Fruit fly (Drosophila melanogaster) whole organism, embryonic: ENCODE measurements around the gene Spn28Dc.

Experiments used
- ATbp ChIP-seq: fragments of 200-800 bp; sonication (Bioruptor generic); optimal IDR thresholded peaks from 2 replicates; lab custom pipeline; 2017; ENCODE audit warnings: missing biosample characterization, mild to moderate bottlenecking, missing genetic modification characterization, missing genetic modification reagents
- Atf-2 ChIP-seq: fragments of 200-800 bp; sonication (Bioruptor generic); optimal IDR thresholded peaks from 2 replicates; lab custom pipeline; 2016; ENCODE audit warnings: missing biosample characterization, missing genetic modification characterization
- Bgb ChIP-seq: fragments of 200-800 bp; sonication (Bioruptor generic); IDR thresholded peaks from 2 replicates; pipeline ENCODE4 v1.3.6; 2022; ENCODE audit warnings: missing biosample characterization, missing genetic modification characterization; ENCODE audit not compliant: partially characterized antibody
- Bteb2 ChIP-seq: fragments of 200-800 bp; sonication (Bioruptor generic); optimal IDR thresholded peaks from 2 replicates; lab custom pipeline; 2016; ENCODE audit warnings: missing biosample characterization, missing genetic modification characterization
- C15 ChIP-seq: fragments of 200-800 bp; sonication (Bioruptor generic); IDR thresholded peaks from 3 replicates; pipeline ENCODE4 v1.3.6; 2022; ENCODE audit warnings: missing biosample characterization, missing genetic modification characterization
- CG12299 ChIP-seq: fragments of 200-800 bp; sonication (Bioruptor generic); optimal IDR thresholded peaks from 2 replicates; lab custom pipeline; 2018; ENCODE audit warnings: missing biosample characterization, mild to moderate bottlenecking, missing genetic modification characterization
- CG1233 ChIP-seq: fragments of 200-800 bp; sonication (Bioruptor generic); optimal IDR thresholded peaks from 4 replicates; lab custom pipeline; 2018; ENCODE audit warnings: missing biosample characterization, mild to moderate bottlenecking, missing genetic modification characterization
- CG12942 ChIP-seq: fragments of 200-800 bp; sonication (Bioruptor generic); optimal IDR thresholded peaks from 3 replicates; lab custom pipeline; 2016; ENCODE audit warnings: missing biosample characterization, missing genetic modification characterization
- CG13894 ChIP-seq: fragments of 200-800 bp; sonication (Bioruptor generic); optimal IDR thresholded peaks from 3 replicates; lab custom pipeline; 2018; ENCODE audit warnings: missing biosample characterization, mild to moderate bottlenecking, missing genetic modification characterization, moderate library complexity
- CG15269 ChIP-seq: fragments of 200-800 bp; sonication (Bioruptor generic); optimal IDR thresholded peaks from 2 replicates; lab custom pipeline; 2018; ENCODE audit warnings: missing biosample characterization, mild to moderate bottlenecking, missing genetic modification characterization, moderate library complexity
- CG1529 ChIP-seq: fragments of 200-800 bp; sonication (Bioruptor generic); optimal IDR thresholded peaks from 3 replicates; lab custom pipeline; 2018; ENCODE audit warnings: missing biosample characterization, missing genetic modification characterization
- CG17912 ChIP-seq: fragments of 200-800 bp; sonication (Bioruptor generic); optimal IDR thresholded peaks from 2 replicates; lab custom pipeline; 2018; ENCODE audit warnings: missing biosample characterization, mild to moderate bottlenecking, missing genetic modification characterization
- CG18262 ChIP-seq: fragments of 200-800 bp; optimal IDR thresholded peaks from 3 replicates; lab custom pipeline; 2019; ENCODE audit warnings: missing biosample characterization, mild to moderate bottlenecking, missing genetic modification characterization, moderate library complexity
- CG2889 ChIP-seq: fragments of 200-800 bp; sonication (Bioruptor generic); IDR thresholded peaks from 3 replicates; pipeline ENCODE4 v1.3.6; 2022; ENCODE audit warnings: missing biosample characterization, missing genetic modification characterization
- CG30020 ChIP-seq: fragments of 200-800 bp; optimal IDR thresholded peaks from 2 replicates; lab custom pipeline; 2019; ENCODE audit warnings: missing biosample characterization, mild to moderate bottlenecking, missing genetic modification characterization, moderate library complexity
- CG31365 ChIP-seq: fragments of 200-800 bp; sonication (Bioruptor generic); optimal IDR thresholded peaks from 2 replicates; lab custom pipeline; 2018; ENCODE audit warnings: missing biosample characterization, mild to moderate bottlenecking, missing genetic modification characterization
- CG8924 ChIP-seq: fragments of 200-800 bp; optimal IDR thresholded peaks from 3 replicates; lab custom pipeline; 2019; ENCODE audit warnings: missing biosample characterization, mild to moderate bottlenecking, missing genetic modification characterization, moderate library complexity
- CG9797 ChIP-seq: fragments of 200-800 bp; sonication (Bioruptor generic); optimal IDR thresholded peaks from 3 replicates; lab custom pipeline; 2018; ENCODE audit warnings: missing biosample characterization, mild to moderate bottlenecking, missing genetic modification characterization
- D ChIP-seq, 2 experiments: fragments of 200-800 bp in 1 of 2; fragments of >200 bp in 1 of 2; sonication (Bioruptor generic) in 1 of 2; optimal IDR thresholded peaks; 2 replicates in 1 of 2; 3 replicates in 1 of 2; lab custom pipeline; 2017; ENCODE audit warnings: mild to moderate bottlenecking in 1 of 2, missing biosample characterization in 1 of 2, missing genetic modification characterization in 1 of 2, missing genetic modification reagents in 1 of 2
- Doc2 ChIP-seq: fragments of 200-800 bp; sonication (Bioruptor generic); IDR thresholded peaks from 2 replicates; pipeline ENCODE4 v1.3.6; 2022; ENCODE audit warnings: missing biosample characterization, missing genetic modification characterization
- HLH54F ChIP-seq: fragments of 200-800 bp; sonication (Bioruptor generic); optimal IDR thresholded peaks from 3 replicates; lab custom pipeline; 2016; ENCODE audit warnings: missing biosample characterization, missing genetic modification characterization
- HmgD ChIP-seq: fragments of 200-800 bp; sonication (Bioruptor generic); optimal IDR thresholded peaks from 3 replicates; lab custom pipeline; 2016; ENCODE audit warnings: missing biosample characterization, missing genetic modification characterization
- Hmr ChIP-seq: fragments of 200-800 bp; sonication (Bioruptor generic); optimal IDR thresholded peaks from 3 replicates; lab custom pipeline; 2017; ENCODE audit warnings: mild to moderate bottlenecking, missing biosample characterization, missing genetic modification reagents, missing genetic modification characterization
- Jarid2 ChIP-seq: fragments of 200-800 bp; sonication (Bioruptor generic); optimal IDR thresholded peaks from 3 replicates; lab custom pipeline; 2017; ENCODE audit warnings: mild to moderate bottlenecking, missing biosample characterization, missing genetic modification reagents, missing genetic modification characterization
- MESR4 ChIP-seq: fragments of 200-800 bp; sonication (Bioruptor generic); optimal IDR thresholded peaks from 2 replicates; lab custom pipeline; 2018; ENCODE audit warnings: missing biosample characterization, mild to moderate bottlenecking, missing genetic modification characterization, moderate library complexity
- Mes4 ChIP-seq: fragments of 200-800 bp; sonication (Bioruptor generic); optimal IDR thresholded peaks from 2 replicates; lab custom pipeline; 2016; ENCODE audit warnings: missing biosample characterization, missing genetic modification characterization
- Oaz ChIP-seq: fragments of 200-800 bp; sonication (Bioruptor generic); IDR thresholded peaks from 2 replicates; pipeline ENCODE4 v1.3.6; 2022; ENCODE audit warnings: missing biosample characterization, missing genetic modification characterization
- Pdp1 ChIP-seq, 2 experiments: fragments of 200-800 bp; sonication (Bioruptor generic); optimal IDR thresholded peaks; 3 replicates each; lab custom pipeline; 2016; ENCODE audit warnings: missing biosample characterization in 2 of 2, missing genetic modification characterization in 2 of 2, mild to moderate bottlenecking in 1 of 2, moderate library complexity in 1 of 2
- Rx ChIP-seq: fragments of 200-800 bp; sonication (Bioruptor generic); IDR thresholded peaks from 2 replicates; pipeline ENCODE4 v1.3.6; 2022; ENCODE audit warnings: missing biosample characterization, missing genetic modification characterization
- Sry-δ ChIP-seq: fragments of 200-800 bp; sonication (Bioruptor generic); optimal IDR thresholded peaks from 2 replicates; lab custom pipeline; 2016; ENCODE audit warnings: missing biosample characterization, missing genetic modification characterization
- bbx ChIP-seq: fragments of 200-800 bp; sonication (Bioruptor generic); IDR thresholded peaks from 2 replicates; pipeline ENCODE4 v1.3.6; 2022; ENCODE audit warnings: missing biosample characterization, missing genetic modification characterization; ENCODE audit not compliant: partially characterized antibody
- caup ChIP-seq: fragments of 200-800 bp; sonication (Bioruptor generic); optimal IDR thresholded peaks from 3 replicates; lab custom pipeline; 2017; ENCODE audit warnings: missing biosample characterization, mild to moderate bottlenecking, missing genetic modification characterization, moderate library complexity; ENCODE audit not compliant: severe bottlenecking
- chinmo ChIP-seq: fragments of 200-800 bp; sonication (Bioruptor generic); IDR thresholded peaks from 4 replicates; pipeline ENCODE4 v1.3.6; 2022; ENCODE audit warnings: missing biosample characterization, missing genetic modification characterization; ENCODE audit not compliant: partially characterized antibody
- dm ChIP-seq: fragments of 200-800 bp; sonication (Bioruptor generic); optimal IDR thresholded peaks from 3 replicates; lab custom pipeline; 2016; ENCODE audit warnings: missing biosample characterization, missing genetic modification characterization
- dpn ChIP-seq, 2 experiments: fragments of 200-800 bp; sonication (Bioruptor generic); optimal IDR thresholded peaks; 3 replicates each; lab custom pipeline; 2016; ENCODE audit warnings: missing biosample characterization in 2 of 2, missing genetic modification characterization in 2 of 2
- emc ChIP-seq: fragments of 200-800 bp; sonication (Bioruptor generic); optimal IDR thresholded peaks from 2 replicates; lab custom pipeline; 2016; ENCODE audit warnings: missing biosample characterization, missing genetic modification characterization
- hb ChIP-seq: fragments of 200-800 bp; sonication (Bioruptor generic); IDR thresholded peaks from 3 replicates; pipeline ENCODE4 v1.3.6; 2022; ENCODE audit warnings: missing biosample characterization, missing genetic modification characterization; ENCODE audit not compliant: partially characterized antibody
- kah ChIP-seq: fragments of 200-800 bp; sonication (Bioruptor generic); optimal IDR thresholded peaks from 2 replicates; lab custom pipeline; 2018; ENCODE audit warnings: missing biosample characterization, mild to moderate bottlenecking, missing genetic modification characterization
- nerfin-2 ChIP-seq: fragments of 200-800 bp; sonication (Bioruptor generic); IDR thresholded peaks from 2 replicates; pipeline ENCODE4 v1.3.6; 2022; ENCODE audit warnings: missing biosample characterization, missing genetic modification characterization; ENCODE audit not compliant: partially characterized antibody
- p53 ChIP-seq: fragments of 200-800 bp; sonication (Bioruptor generic); optimal IDR thresholded peaks from 2 replicates; lab custom pipeline; 2016; ENCODE audit warnings: missing biosample characterization, missing genetic modification characterization
- pan ChIP-seq, 4 experiments: fragments of >200 bp in 3 of 4; fragments of 200-800 bp in 1 of 4; sonication (Bioruptor generic) in 1 of 4; optimal IDR thresholded peaks in 3 of 4; IDR thresholded peaks in 1 of 4; 2 replicates each; pipeline versions ENCODE4 v1.3.6 to Lab custom; 2017 to 2022; ENCODE audit warnings: missing biosample characterization in 2 of 4, missing genetic modification characterization in 2 of 4, mixed read lengths in 1 of 4
- psq ChIP-seq: fragments of 200-800 bp; sonication (Bioruptor generic); optimal IDR thresholded peaks from 2 replicates; lab custom pipeline; 2017; ENCODE audit warnings: missing biosample characterization, missing genetic modification characterization
- pum ChIP-seq: fragments of 200-800 bp; sonication (Bioruptor generic); optimal IDR thresholded peaks from 2 replicates; lab custom pipeline; 2016; ENCODE audit warnings: missing biosample characterization, missing genetic modification characterization
- repo ChIP-seq: fragments of 200-800 bp; sonication (Bioruptor generic); optimal IDR thresholded peaks from 2 replicates; lab custom pipeline; 2016; ENCODE audit warnings: missing biosample characterization, missing genetic modification characterization
- shn ChIP-seq: fragments of 200-800 bp; sonication (Bioruptor generic); optimal IDR thresholded peaks from 3 replicates; lab custom pipeline; 2016; ENCODE audit warnings: missing biosample characterization, missing genetic modification characterization
- sug ChIP-seq: fragments of 200-800 bp; optimal IDR thresholded peaks from 2 replicates; lab custom pipeline; 2019; ENCODE audit warnings: missing biosample characterization, mild to moderate bottlenecking, missing genetic modification characterization, moderate library complexity
- tup ChIP-seq: fragments of 200-800 bp; sonication (Bioruptor generic); optimal IDR thresholded peaks from 2 replicates; lab custom pipeline; 2016; ENCODE audit warnings: missing biosample characterization, mild to moderate bottlenecking, missing genetic modification characterization, moderate library complexity
- vfl ChIP-seq: fragments of 200-800 bp; sonication (Bioruptor generic); optimal IDR thresholded peaks from 2 replicates; lab custom pipeline; 2016; ENCODE audit warnings: missing biosample characterization, missing genetic modification characterization
- zfh1 ChIP-seq: fragments of 200-800 bp; sonication (Bioruptor generic); IDR thresholded peaks from 3 replicates; pipeline ENCODE4 v1.3.6; 2022; ENCODE audit warnings: missing biosample characterization, missing genetic modification characterization

Spn28Dc gene

dm6 chr2L:7964611-7965010 is 42.4 kb downstream of the Spn28Dc start (continued):
- TF ChIP-seq Rx (GFP tag; lab: Robert Waterston, UW): peak; percentile 76
- no peak for TF ChIP-seq CG17912 (GFP tag; lab: Kevin White, UChicago)
- peak; percentile 48 for TF ChIP-seq caup
- TF ChIP-seq CG2889: peak; percentile 51; the same call in 1 of the 3 replicates
- peak; percentile 64 for TF ChIP-seq CG18262 (tag; lab: Kevin White, UChicago)
- TF ChIP-seq emc (GFP tag; lab: Kevin White, UChicago): no peak
- TF ChIP-seq pum (GFP tag; lab: Kevin White, UChicago): peak; percentile 73
- no peak for TF ChIP-seq CG30020 (tag; lab: Kevin White, UChicago)
- 0 out of 3 replicates have a peak, but pooled peaks have one; percentile 32 for TF ChIP-seq C15 (GFP tag; lab: Robert Waterston, UW)
- TF ChIP-seq ATbp (GFP tag; lab: Kevin White, UChicago): peak; percentile 80
- no peak for TF ChIP-seq chinmo (GFP tag; lab: Robert Waterston, UW)
- peak; percentile 38 for TF ChIP-seq kah
- TF ChIP-seq Atf-2 (GFP tag; lab: Kevin White, UChicago): peak; percentile 14
- peak; percentile 73 for TF ChIP-seq Mes4 (GFP tag; lab: Kevin White, UChicago)
- TF ChIP-seq shn (GFP tag; lab: Kevin White, UChicago): peak; percentile 33
- peak; percentile 72 for TF ChIP-seq CG12942 (GFP tag; lab: Kevin White, UChicago)
- TF ChIP-seq zfh1 (GFP tag; lab: Robert Waterston, UW): peak; percentile 87
- TF ChIP-seq sug (tag; lab: Kevin White, UChicago): peak; percentile 4
- TF ChIP-seq pan (optimal IDR thresholded peaks at IDR 0.05; lab: Kevin White, UChicago): no peak
- peak in 1 of 2 experiments; percentile 88 for TF ChIP-seq pan (GFP tag; optimal IDR thresholded peaks at IDR 0.05 in 1 of 2, IDR thresholded peaks at IDR 0.05 in 1 of 2)
- peak; percentile 81 to 85 for TF ChIP-seq Pdp1 (GFP tag; optimal IDR thresholded peaks at IDR 0.05; lab: Kevin White, UChicago)
- TF ChIP-seq Bgb: no peak
- TF ChIP-seq psq (GFP tag; lab: Kevin White, UChicago): peak; percentile 21
- TF ChIP-seq Hmr: peak; percentile 56
- peak; percentile 81 for TF ChIP-seq CG15269 (tag; lab: Kevin White, UChicago)
- peak; percentile 37 for TF ChIP-seq dm (GFP tag; lab: Kevin White, UChicago)
- no peak for TF ChIP-seq MESR4 (GFP tag; lab: Kevin White, UChicago)
- peak; percentile 40 for TF ChIP-seq CG1529 (GFP tag; lab: Kevin White, UChicago)
- TF ChIP-seq hb (GFP tag; lab: Robert Waterston, UW): no peak
- peak; percentile 18 for TF ChIP-seq Sry-δ (GFP tag; lab: Kevin White, UChicago)
- TF ChIP-seq CG9797: no peak
- peak; percentile 73 for TF ChIP-seq Oaz
- no peak for TF ChIP-seq D (optimal IDR thresholded peaks at IDR 0.05; lab: Kevin White, UChicago)
- peak; percentile 53 for TF ChIP-seq D (GFP tag; optimal IDR thresholded peaks at IDR 0.05; lab: Kevin White, UChicago)
- peak; percentile 20 for TF ChIP-seq Jarid2 (GFP tag; lab: Kevin White, UChicago)
- TF ChIP-seq repo (GFP tag; lab: Kevin White, UChicago): peak; percentile 60
- no peak for TF ChIP-seq nerfin-2 (GFP tag; lab: Robert Waterston, UW)
- TF ChIP-seq CG13894 (tag; lab: Kevin White, UChicago): no peak
- TF ChIP-seq CG1233 (GFP tag; lab: Kevin White, UChicago): no peak
- TF ChIP-seq dpn (GFP tag; optimal IDR thresholded peaks at IDR 0.05; lab: Kevin White, UChicago): peak; percentile 71 to 76
- TF ChIP-seq vfl (GFP tag; lab: Kevin White, UChicago): no peak
- peak; percentile 62 for TF ChIP-seq Bteb2
- peak; percentile 71 for TF ChIP-seq CG8924 (tag; lab: Kevin White, UChicago)
- TF ChIP-seq HLH54F: peak; percentile 56
- TF ChIP-seq tup (GFP tag; lab: Kevin White, UChicago): peak; percentile 20
- TF ChIP-seq p53 (GFP tag; lab: Kevin White, UChicago): peak; percentile 8
- TF ChIP-seq bbx (GFP tag; lab: Robert Waterston, UW): no peak
- TF ChIP-seq CG31365 (tag; lab: Kevin White, UChicago): no peak
- TF ChIP-seq Doc2: no peak
- no peak for TF ChIP-seq HmgD (GFP tag; lab: Kevin White, UChicago)
- no peak for TF ChIP-seq CG12299 (tag; lab: Kevin White, UChicago)
